Fruit fly (Drosophila melanogaster): ENCODE results near the gene CG34136.

CG34136 gene

dm6 chr2L:21082444-21083201 lies 14.1 kb upstream of the CG34136 start, which contains the start of gene CG33511:
Gene CG33511 (minus strand): TSS chr2L:21082494.
- TF ChIP-seq noc (tag; optimal IDR thresholded peaks at IDR 0.05): no peak

- peak; percentile 83 for TF ChIP-seq noc (tag; optimal IDR thresholded peaks at IDR 0.05)
Observed at dm6 chr2L:21084268-21084667, 12.5 kb upstream of the CG34136 start, which contains the start of gene CG33510. Gene CG33510 (minus strand): TSS chr2L:21084326.

- no peak for TF ChIP-seq noc (tag; optimal IDR thresholded peaks at IDR 0.05)
Observed at dm6 chr2L:21086406-21086805, 10.3 kb upstream of the CG34136 start, which contains the start of gene CG33509. Gene CG33509 (minus strand): TSS chr2L:21086506.

dm6 chr2L:21088651-21089050 lies 8.1 kb upstream of the CG34136 start, which contains the start of gene ppk13:
Gene ppk13 (minus strand): TSS chr2L:21088751.
- TF ChIP-seq noc (tag; optimal IDR thresholded peaks at IDR 0.05): no peak

- no peak for TF ChIP-seq noc (tag; optimal IDR thresholded peaks at IDR 0.05)
Observed at dm6 chr2L:21089075-21089474, 7.6 kb upstream of the CG34136 start, which contains the start of gene CG9259. Gene CG9259 (plus strand): TSS chr2L:21089375.

dm6 chr2L:21090958-21091357 lies 5.8 kb upstream of the CG34136 start, which contains the start of gene CG14397:
Gene CG14397 (plus strand): TSS chr2L:21091227.
- TF ChIP-seq noc (tag; optimal IDR thresholded peaks at IDR 0.05): no peak

- TF ChIP-seq noc (tag; optimal IDR thresholded peaks at IDR 0.05): no peak
Observed at dm6 chr2L:21097850-21098249, 1.1 kb downstream of the CG34136 start.

dm6 chr2L:21102399-21103108 lies 5.8 kb downstream of the CG34136 start, which contains the start of gene CG9257:
Gene CG9257 (plus strand): TSS chr2L:21102743.
- no peak for TF ChIP-seq noc (tag; optimal IDR thresholded peaks at IDR 0.05)

- no peak for TF ChIP-seq noc (tag; optimal IDR thresholded peaks at IDR 0.05)
Observed at dm6 chr2L:21104326-21104725, 7.6 kb downstream of the CG34136 start, which contains the start of the genes CG46307 and Nhe2. Gene CG46307 (plus strand): TSS chr2L:21104568. Gene Nhe2 (plus strand): TSS chr2L:21104568.

dm6 chr2L:21105127-21105526 lies 8.4 kb downstream of the CG34136 start:
- no peak for TF ChIP-seq noc (tag; optimal IDR thresholded peaks at IDR 0.05)

dm6 chr2L:21107651-21108489 lies 11.1 kb downstream of the CG34136 start:
- peak; percentile 20 for TF ChIP-seq noc (tag; optimal IDR thresholded peaks at IDR 0.05)

dm6 chr2L:21108759-21109282 lies 12.1 kb downstream of the CG34136 start:
- no peak for TF ChIP-seq noc (tag; optimal IDR thresholded peaks at IDR 0.05)

dm6 chr2L:21109680-21110079 lies 13.0 kb downstream of the CG34136 start:
- TF ChIP-seq noc (tag; optimal IDR thresholded peaks at IDR 0.05): no peak

- TF ChIP-seq noc (tag; optimal IDR thresholded peaks at IDR 0.05): no peak
Observed at dm6 chr2L:21111849-21112248, 15.1 kb downstream of the CG34136 start.

- no peak for TF ChIP-seq noc (tag; optimal IDR thresholded peaks at IDR 0.05)
Observed at dm6 chr2L:21113546-21113945, 16.8 kb downstream of the CG34136 start.

All from whole organism, larva.